Worm (Caenorhabditis elegans): ENCODE results near the gene Y62E10A.20.

DNA sequence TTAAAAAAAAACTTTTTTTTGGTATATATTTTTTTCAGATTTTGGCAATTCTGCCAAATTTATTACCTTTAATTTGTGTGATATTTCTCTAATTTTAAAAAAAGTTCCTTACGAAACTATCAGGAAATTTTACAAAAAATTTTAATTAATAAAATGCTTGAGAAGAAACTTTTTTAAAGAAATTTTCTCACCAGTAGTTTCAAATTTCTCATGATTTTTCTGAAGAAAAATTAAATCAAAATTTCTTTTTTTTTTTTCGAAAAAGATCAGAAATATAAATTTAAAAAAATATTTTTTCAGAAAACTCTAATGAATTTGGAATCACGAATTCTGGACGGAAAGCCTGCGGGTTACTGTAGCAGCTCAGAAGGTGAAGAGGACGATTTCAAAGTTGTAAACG, 8.2 kb downstream of the Y62E10A.20 start, which contains the start of gene mau-8:
- TF ChIP-seq nhr-237 (tag; optimal IDR thresholded peaks at IDR 0.05) (no peak), mep-1 (tag; optimal IDR thresholded peaks at IDR 0.05) (no peak), lin-38 (GFP tag; IDR thresholded peaks at IDR 0.05) (no peak), nhr-11 (tag; optimal IDR thresholded peaks at IDR 0.05) (no peak), lin-39 (tag; optimal IDR thresholded peaks at IDR 0.05) (no peak), unc-62 (GFP tag; optimal IDR thresholded peaks at IDR 0.05 in 1 of 2) (no peak), unc-62 (tag; optimal IDR thresholded peaks at IDR 0.05) (no peak), nhr-28 (tag; optimal IDR thresholded peaks at IDR 0.05) (no peak), dmd-8 (GFP tag; IDR thresholded peaks at IDR 0.05) (no peak), snpc-4 (tag; optimal IDR thresholded peaks at IDR 0.05) (no peak), nhr-48 (tag; optimal IDR thresholded peaks at IDR 0.05) (no peak), zfp-3 (GFP tag; conservative IDR thresholded peaks at IDR 0.05) (no peak), R02D3.7 (tag; optimal IDR thresholded peaks at IDR 0.05) (no peak), fos-1 (tag; optimal IDR thresholded peaks at IDR 0.05) (no peak)

All from whole organism, L4 larva.